Worm (Caenorhabditis elegans) whole organism, mixed stage, embryonic: ENCODE data around the gene F16B4.7.

Experiments used
- bed-3 ChIP-seq: fragments of 200-800 bp; sonication (Bioruptor generic); optimal IDR thresholded peaks from 3 replicates; lab custom pipeline; 2018; ENCODE audit warnings: mild to moderate bottlenecking, missing genetic modification characterization, moderate library complexity, missing compliant biosample characterization
- drap-1 ChIP-seq: fragments of 200-800 bp; sonication (Bioruptor generic); optimal IDR thresholded peaks from 3 replicates; lab custom pipeline; 2018; ENCODE audit warnings: mild to moderate bottlenecking, missing genetic modification characterization, missing compliant biosample characterization
- elt-3 ChIP-seq: fragments of 150-350 bp; optimal IDR thresholded peaks from 2 replicates; lab custom pipeline; 2014; ENCODE audit warnings: missing biosample characterization, missing genetic modification characterization
- lin-13 ChIP-seq: fragments of 150-350 bp; optimal IDR thresholded peaks from 2 replicates; lab custom pipeline; 2014; ENCODE audit warnings: missing biosample characterization, missing genetic modification characterization
- lsy-2 ChIP-seq: fragments of 150-350 bp; optimal IDR thresholded peaks from 2 replicates; lab custom pipeline; 2014; ENCODE audit warnings: missing biosample characterization, missing genetic modification characterization
- nhr-12 ChIP-seq: fragments of 150-350 bp; optimal IDR thresholded peaks from 2 replicates; lab custom pipeline; 2014; ENCODE audit warnings: missing biosample characterization, missing genetic modification characterization
- nhr-2 ChIP-seq: fragments of 150-350 bp; optimal IDR thresholded peaks from 2 replicates; lab custom pipeline; 2014; ENCODE audit warnings: missing biosample characterization, missing genetic modification characterization
- nhr-76 ChIP-seq: sonication (generic microtip); optimal IDR thresholded peaks from 2 replicates; lab custom pipeline; 2017; ENCODE audit warnings: missing biosample characterization, missing genetic modification characterization
- pha-4 ChIP-seq: fragments of 150-350 bp; optimal IDR thresholded peaks from 2 replicates; lab custom pipeline; 2018; ENCODE audit warnings: missing biosample characterization, missing genetic modification reagents, missing genetic modification characterization
- unc-120 ChIP-seq: sonication (generic microtip); optimal IDR thresholded peaks from 2 replicates; lab custom pipeline; 2017; ENCODE audit warnings: missing genetic modification characterization, missing compliant biosample characterization; ENCODE audit not compliant: poor library complexity, severe bottlenecking
- unc-39 ChIP-seq: fragments of 150-350 bp; optimal IDR thresholded peaks from 2 replicates; lab custom pipeline; 2014; ENCODE audit warnings: missing biosample characterization, missing genetic modification characterization
- unc-62 ChIP-seq: fragments of 150-350 bp; optimal IDR thresholded peaks from 2 replicates; lab custom pipeline; 2014; ENCODE audit warnings: missing biosample characterization, missing genetic modification reagents, missing genetic modification characterization
- ztf-11 ChIP-seq: fragments of 150-350 bp; optimal IDR thresholded peaks from 2 replicates; lab custom pipeline; 2014; ENCODE audit warnings: missing biosample characterization, missing genetic modification characterization

DNA sequence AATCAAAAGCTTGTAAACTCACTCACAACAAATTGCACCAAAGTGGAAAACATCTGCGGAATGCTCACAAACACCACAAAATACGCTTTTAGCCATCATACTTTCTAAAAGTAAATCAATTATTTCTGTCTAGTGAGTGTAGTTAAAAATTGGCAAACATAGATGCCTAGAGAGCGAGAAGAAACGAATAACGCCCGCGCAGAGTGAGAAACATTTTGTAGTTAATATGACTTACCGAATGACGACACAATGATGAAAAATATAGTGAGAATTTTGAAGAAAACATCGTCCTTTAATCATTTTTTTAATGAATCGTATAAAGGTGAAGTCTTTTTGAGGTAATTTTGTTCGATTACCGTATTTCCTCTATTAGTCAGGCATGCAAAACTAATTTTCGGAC lies 43.8 kb downstream of the F16B4.7 start, which contains the start of gene nhr-238:
- no peak for TF ChIP-seq nhr-12 (tag; lab: Kevin White, UChicago)
- TF ChIP-seq nhr-76 (tag; lab: Kevin White, UChicago): no peak
- TF ChIP-seq unc-120: no peak
- no peak for TF ChIP-seq elt-3 (tag; lab: Kevin White, UChicago)
- no peak for TF ChIP-seq bed-3 (GFP tag; lab: Kevin White, UChicago)
- no peak for TF ChIP-seq unc-39 (tag; lab: Kevin White, UChicago)
- no peak for TF ChIP-seq pha-4 (tag; lab: Kevin White, UChicago)
- no peak for TF ChIP-seq nhr-2 (tag; lab: Kevin White, UChicago)
- TF ChIP-seq ztf-11 (tag; lab: Kevin White, UChicago): no peak
- TF ChIP-seq lsy-2 (tag; lab: Kevin White, UChicago): no peak
- TF ChIP-seq drap-1 (GFP tag; lab: Kevin White, UChicago): no peak
- no peak for TF ChIP-seq lin-13 (tag; lab: Kevin White, UChicago)
- TF ChIP-seq unc-62 (GFP tag; lab: Kevin White, UChicago): no peak
